Worm (Caenorhabditis elegans) whole organism, L4/young adult: Measurements from ENCODE around the gene col-152.

ENCODE experiments used
- W03F9.2 ChIP-seq: fragments of 150-350 bp; optimal IDR thresholded peaks from 2 replicates; lab custom pipeline; 2014; ENCODE audit warnings: missing biosample characterization, missing genetic modification characterization
- dao-5 ChIP-seq: sonication (generic microtip); optimal IDR thresholded peaks from 2 replicates; lab custom pipeline; 2016; ENCODE audit warnings: missing genotype, missing genetic modification characterization, moderate library complexity, missing compliant biosample characterization
- him-1 ChIP-seq: sonication (generic microtip); optimal IDR thresholded peaks from 2 replicates; lab custom pipeline; 2016; ENCODE audit warnings: missing genotype, missing genetic modification reagents, missing genetic modification characterization, missing compliant biosample characterization

The col-152 gene

ce11 chrV:10555239-10555638 is 5.5 kb upstream of the col-152 start, which contains the start of gene F32G8.3:
Gene F32G8.3, minus strand, starts transcription at chrV:10555339.
- TF ChIP-seq him-1 (tag; lab: Kevin White, UChicago) = no peak
- no peak for TF ChIP-seq W03F9.2 (tag; lab: Kevin White, UChicago)
- no peak for TF ChIP-seq dao-5 (tag; lab: Kevin White, UChicago)

ce11 chrV:10556362-10556761 is 4.4 kb upstream of the col-152 start:
- TF ChIP-seq him-1 (tag; lab: Kevin White, UChicago) (no peak), dao-5 (tag; lab: Kevin White, UChicago) (no peak), W03F9.2 (tag; lab: Kevin White, UChicago) (no peak)

ce11 chrV:10557094-10557493 is 3.6 kb upstream of the col-152 start:
- TF ChIP-seq him-1 (tag; lab: Kevin White, UChicago) = no peak
- no peak for TF ChIP-seq W03F9.2 (tag; lab: Kevin White, UChicago)
- no peak for TF ChIP-seq dao-5 (tag; lab: Kevin White, UChicago)

ce11 chrV:10557676-10558075 is 3.0 kb upstream of the col-152 start, which contains the start of gene best-14:
Gene best-14, plus strand, starts transcription at chrV:10557976.
- TF ChIP-seq W03F9.2 (tag; lab: Kevin White, UChicago) (no peak), dao-5 (tag; lab: Kevin White, UChicago) (no peak), him-1 (tag; lab: Kevin White, UChicago) (no peak)

ce11 chrV:10561632-10562031 is 911 bp downstream of the col-152 start:
- TF ChIP-seq him-1 (tag; lab: Kevin White, UChicago) = no peak
- TF ChIP-seq dao-5 (tag; lab: Kevin White, UChicago) = no peak
- no peak for TF ChIP-seq W03F9.2 (tag; lab: Kevin White, UChicago)

- TF ChIP-seq W03F9.2 (tag; lab: Kevin White, UChicago) (no peak), dao-5 (tag; lab: Kevin White, UChicago) (no peak), him-1 (tag; lab: Kevin White, UChicago) (no peak)
These were observed 2.1 kb downstream of the col-152 start for ce11 chrV:10562817-10563216.

- TF ChIP-seq W03F9.2 (tag; lab: Kevin White, UChicago) = no peak
- TF ChIP-seq him-1 (tag; lab: Kevin White, UChicago) = no peak
- no peak for TF ChIP-seq dao-5 (tag; lab: Kevin White, UChicago)
These were observed 3.4 kb downstream of the col-152 start for ce11 chrV:10564140-10564539.

ce11 chrV:10564830-10565365 is 4.2 kb downstream of the col-152 start, which contains the start of gene cat-4:
Gene cat-4, plus strand, starts transcription at chrV:10564880.
- TF ChIP-seq him-1 (tag; lab: Kevin White, UChicago) (no peak), dao-5 (tag; lab: Kevin White, UChicago) (no peak), W03F9.2 (tag; lab: Kevin White, UChicago) (no peak)

- no peak for TF ChIP-seq W03F9.2 (tag; lab: Kevin White, UChicago)
- no peak for TF ChIP-seq dao-5 (tag; lab: Kevin White, UChicago)
- TF ChIP-seq him-1 (tag; lab: Kevin White, UChicago) = no peak
These were observed 7.8 kb downstream of the col-152 start for ce11 chrV:10568496-10568895.

ce11 chrV:10571523-10571922 is 10.8 kb downstream of the col-152 start:
- TF ChIP-seq dao-5 (tag; lab: Kevin White, UChicago) (no peak), W03F9.2 (tag; lab: Kevin White, UChicago) (no peak), him-1 (tag; lab: Kevin White, UChicago) (no peak)

- TF ChIP-seq him-1 (tag; lab: Kevin White, UChicago) (no peak), W03F9.2 (tag; lab: Kevin White, UChicago) (no peak), dao-5 (tag; lab: Kevin White, UChicago) (no peak)
These were observed 11.9 kb downstream of the col-152 start, which contains the start of gene del-6 for ce11 chrV:10572614-10573013. Gene del-6, plus strand, starts transcription at chrV:10572914.

ce11 chrV:10574197-10574596 is 13.5 kb downstream of the col-152 start:
- TF ChIP-seq him-1 (tag; lab: Kevin White, UChicago) (no peak), dao-5 (tag; lab: Kevin White, UChicago) (no peak), W03F9.2 (tag; lab: Kevin White, UChicago) (no peak)

- TF ChIP-seq W03F9.2 (tag; lab: Kevin White, UChicago) (no peak), dao-5 (tag; lab: Kevin White, UChicago) (no peak)
These were observed 15.6 kb downstream of the col-152 start, which contains the start of gene vps-54 for ce11 chrV:10576319-10576718. Gene vps-54, minus strand, starts transcription at chrV:10576419.

- no peak for TF ChIP-seq him-1 (tag; lab: Kevin White, UChicago)
- no peak for TF ChIP-seq W03F9.2 (tag; lab: Kevin White, UChicago)
These were observed 17.5 kb downstream of the col-152 start, which contains the start of gene mics-1 for ce11 chrV:10578226-10578625. Gene mics-1, minus strand, starts transcription at chrV:10578326.
